Fruit fly (Drosophila melanogaster): Measurements from ENCODE around the gene CG10663.

The CG10663 gene

DNA sequence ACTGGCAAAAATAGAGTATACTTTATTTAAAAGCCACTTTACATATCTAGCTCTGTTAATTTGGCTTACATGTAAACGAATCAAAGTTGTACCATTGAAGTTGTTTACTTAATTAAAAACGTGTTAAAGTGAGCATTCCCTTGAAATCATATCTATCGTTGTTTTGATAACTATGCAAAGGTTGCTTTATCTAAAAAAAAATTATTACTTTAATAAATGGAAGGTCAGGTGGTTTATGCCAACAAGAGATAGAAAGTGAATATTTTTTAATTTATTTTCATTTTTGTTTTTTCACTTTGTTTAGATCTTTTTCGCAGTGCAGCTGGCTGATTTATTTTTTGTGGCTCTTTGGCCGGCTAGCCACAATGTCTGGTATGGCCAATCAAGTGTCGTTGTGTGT lies 1.9 kb downstream of the CG10663 start (continued):
- TF ChIP-seq Ets96B (tag; optimal IDR thresholded peaks at IDR 0.05) = peak; percentile 66
- peak; percentile 91 for TF ChIP-seq CG15336 (GFP tag; IDR thresholded peaks at IDR 0.05)
- peak; percentile 49 for TF ChIP-seq dsx (GFP tag; optimal IDR thresholded peaks at IDR 0.05; ENCODE audit: poor library complexity, severe bottlenecking)
- peak; percentile 91 for TF ChIP-seq CG8119 (GFP tag; IDR thresholded peaks at IDR 0.05)
- TF ChIP-seq CG6276 (GFP tag; optimal IDR thresholded peaks at IDR 0.05) = peak; percentile 90
- TF ChIP-seq Hr38 (GFP tag; optimal IDR thresholded peaks at IDR 0.05) = no peak
- TF ChIP-seq CG6792 (GFP tag; optimal IDR thresholded peaks at IDR 0.05) = peak; percentile 46
- TF ChIP-seq Ets21C (GFP tag; optimal IDR thresholded peaks at IDR 0.05) = no peak
- TF ChIP-seq eg (GFP tag; IDR thresholded peaks at IDR 0.05) = peak; percentile 88
- peak; percentile 78 for TF ChIP-seq pdm3 (GFP tag; optimal IDR thresholded peaks at IDR 0.05)
- peak; percentile 60 for TF ChIP-seq CG11762 (GFP tag; optimal IDR thresholded peaks at IDR 0.05; ENCODE audit: insufficient read depth)
- TF ChIP-seq Hr4 (GFP tag; optimal IDR thresholded peaks at IDR 0.05) = peak; percentile 93
- no peak for TF ChIP-seq fkh (GFP tag; optimal IDR thresholded peaks at IDR 0.05)
- TF ChIP-seq CG10669 (GFP tag; optimal IDR thresholded peaks at IDR 0.05) = peak; percentile 18
- peak; percentile 93 for TF ChIP-seq Eip78C (GFP tag)
- peak; percentile 85 for TF ChIP-seq net (GFP tag; optimal IDR thresholded peaks at IDR 0.05)
- peak; percentile 9 for TF ChIP-seq CG7368 (GFP tag; optimal IDR thresholded peaks at IDR 0.05)
- peak; percentile 76 for TF ChIP-seq dac (GFP tag; optimal IDR thresholded peaks at IDR 0.05)
- peak; percentile 40 for TF ChIP-seq Smox (GFP tag; optimal IDR thresholded peaks at IDR 0.05)
- peak; percentile 30 for TF ChIP-seq cyc (GFP tag; optimal IDR thresholded peaks at IDR 0.05)
- peak; percentile 69 for TF ChIP-seq CG3919 (GFP tag; optimal IDR thresholded peaks at IDR 0.05)
- TF ChIP-seq CG8319 (GFP tag; optimal IDR thresholded peaks at IDR 0.05) = peak; percentile 42
- peak; percentile 47 for TF ChIP-seq lz (GFP tag; optimal IDR thresholded peaks at IDR 0.05)
- TF ChIP-seq Eip93F (GFP tag; optimal IDR thresholded peaks at IDR 0.05) = no peak
- peak; percentile 51 for TF ChIP-seq topi (GFP tag; optimal IDR thresholded peaks at IDR 0.05)
- TF ChIP-seq CG9139 (GFP tag; optimal IDR thresholded peaks at IDR 0.05) = peak; percentile 7
- peak; percentile 79 for TF ChIP-seq Lpt (GFP tag; optimal IDR thresholded peaks at IDR 0.05)
- TF ChIP-seq achi (GFP tag; optimal IDR thresholded peaks at IDR 0.05) = peak; percentile 77
- peak; percentile 40 for TF ChIP-seq spab (GFP tag; optimal IDR thresholded peaks at IDR 0.05)
- peak; percentile 74 for TF ChIP-seq CG10631 (GFP tag; optimal IDR thresholded peaks at IDR 0.05)

DNA sequence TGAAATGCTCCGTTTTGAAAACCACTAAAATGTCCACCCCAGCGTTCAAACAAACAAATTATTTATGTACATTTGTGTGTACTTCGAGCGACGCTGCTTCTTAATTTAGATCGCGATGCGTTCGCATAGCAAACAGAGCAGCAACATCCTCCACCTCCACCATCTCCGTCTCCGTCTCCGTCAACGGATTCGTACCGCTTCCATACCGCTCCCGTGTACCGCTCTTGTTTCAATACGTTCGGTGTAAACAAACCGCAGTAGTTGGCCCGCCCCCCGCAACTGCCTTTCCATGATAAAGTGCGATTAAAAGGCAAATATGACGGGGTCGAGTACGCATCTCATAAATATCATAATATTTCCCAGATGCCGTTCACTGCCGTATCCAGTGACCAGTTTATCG lies 2.6 kb downstream of the CG10663 start, which contains the start of gene CG33725:
Gene CG33725, plus strand, starts transcription at position 364 of the 400 bp plus-strand sequence.
- TF ChIP-seq pdm3 (GFP tag; optimal IDR thresholded peaks at IDR 0.05) = no peak
- TF ChIP-seq fkh (GFP tag; optimal IDR thresholded peaks at IDR 0.05) = peak; percentile 95

DNA sequence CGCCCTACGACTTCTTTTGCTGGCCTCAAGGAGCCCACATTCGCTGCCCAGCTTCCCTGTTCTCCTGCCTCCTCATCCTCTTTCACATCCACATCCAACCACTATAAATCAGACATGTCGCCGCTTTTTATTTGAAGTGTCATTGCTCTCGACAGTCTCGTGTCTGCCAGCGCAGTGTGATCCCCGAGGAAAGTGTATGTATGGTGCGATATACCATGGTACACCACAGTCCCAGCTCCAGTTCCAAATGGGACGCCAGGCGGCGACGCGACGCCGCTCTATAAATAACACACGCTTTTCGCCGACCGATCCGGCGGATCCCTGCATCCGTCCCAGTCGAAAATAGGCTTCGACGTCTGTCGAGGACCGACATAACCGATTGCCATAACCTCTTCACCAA lies 6.6 kb downstream of the CG10663 start:
- TF ChIP-seq CG1621 (tag; optimal IDR thresholded peaks at IDR 0.05) (peak; percentile 0), fkh (GFP tag; optimal IDR thresholded peaks at IDR 0.05) (no peak), CG8319 (GFP tag; optimal IDR thresholded peaks at IDR 0.05) (no peak), CG4318 (GFP tag; optimal IDR thresholded peaks at IDR 0.05) (no peak)

DNA sequence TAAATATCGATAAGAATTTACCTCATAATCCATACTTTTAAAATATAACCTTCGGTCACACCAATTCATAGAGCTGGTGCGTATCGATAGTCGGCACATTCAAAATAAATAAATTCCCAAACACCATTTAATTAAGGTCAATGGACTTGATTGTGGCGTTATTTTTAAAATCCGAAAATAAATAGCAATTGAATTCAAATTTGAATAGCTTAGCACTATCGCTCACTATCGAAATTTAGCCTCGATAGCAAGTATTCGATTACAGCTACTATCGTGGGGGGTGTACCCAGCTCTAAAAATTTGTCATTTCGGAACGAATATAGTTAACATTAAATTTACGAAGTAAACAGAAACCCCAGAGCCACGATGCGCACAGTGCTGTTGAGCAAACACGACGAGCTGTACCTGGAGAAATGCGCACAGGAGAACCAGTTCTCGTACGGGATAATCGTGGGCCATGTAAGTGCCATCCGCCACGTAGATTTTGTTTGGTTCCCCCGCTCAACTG lies 13.3 kb downstream of the CG10663 start, which contains the start of gene CG10616:
Gene CG10616, plus strand, starts transcription at position 258 of the 508 bp plus-strand sequence.
- TF ChIP-seq Eip78C (GFP tag) (peak; percentile 56), CG10631 (GFP tag; optimal IDR thresholded peaks at IDR 0.05) (no peak), esn (GFP tag; optimal IDR thresholded peaks at IDR 0.05) (peak; percentile 11), CG4318 (GFP tag; optimal IDR thresholded peaks at IDR 0.05) (no peak), fd85E (GFP tag; optimal IDR thresholded peaks at IDR 0.05) (no peak)

DNA sequence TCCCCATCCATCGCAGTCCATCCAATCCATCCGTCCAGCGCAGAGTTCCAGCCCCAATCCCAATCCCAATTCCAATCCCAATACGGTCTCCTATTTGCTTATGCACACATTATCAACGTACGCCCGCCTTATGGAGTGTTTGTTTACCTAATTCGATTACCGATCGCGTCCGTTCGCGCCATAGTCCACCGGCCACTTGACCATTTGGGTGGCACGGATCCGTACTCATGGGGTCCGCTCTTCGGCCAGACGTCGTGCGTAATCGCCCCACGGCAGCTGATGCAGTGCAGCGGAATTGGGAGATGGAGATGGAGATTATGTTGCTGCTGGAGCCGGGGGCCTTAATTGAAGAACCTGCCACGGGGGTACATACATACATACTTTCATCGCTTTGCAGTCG lies 14.3 kb downstream of the CG10663 start:
- no peak for TF ChIP-seq CG8119 (GFP tag; IDR thresholded peaks at IDR 0.05)
- no peak for TF ChIP-seq pdm3 (GFP tag; optimal IDR thresholded peaks at IDR 0.05)
- TF ChIP-seq CG4318 (GFP tag; optimal IDR thresholded peaks at IDR 0.05) = no peak
- TF ChIP-seq acj6 (GFP tag; optimal IDR thresholded peaks at IDR 0.05) = no peak
- TF ChIP-seq achi (GFP tag; optimal IDR thresholded peaks at IDR 0.05) = no peak
- no peak for TF ChIP-seq fkh (GFP tag; optimal IDR thresholded peaks at IDR 0.05)
- no peak for TF ChIP-seq CG11902 (GFP tag; optimal IDR thresholded peaks at IDR 0.05)
- no peak for TF ChIP-seq Ets96B (tag; optimal IDR thresholded peaks at IDR 0.05)
- no peak for TF ChIP-seq CG11762 (GFP tag; optimal IDR thresholded peaks at IDR 0.05; ENCODE audit: insufficient read depth)
- no peak for TF ChIP-seq CG10631 (GFP tag; optimal IDR thresholded peaks at IDR 0.05)
- no peak for TF ChIP-seq Hr39 (GFP tag; optimal IDR thresholded peaks at IDR 0.05)
- no peak for TF ChIP-seq CG15336 (GFP tag; IDR thresholded peaks at IDR 0.05)
- TF ChIP-seq OdsH (GFP tag; optimal IDR thresholded peaks at IDR 0.05) = no peak
- no peak for TF ChIP-seq topi (GFP tag; optimal IDR thresholded peaks at IDR 0.05)
